Fruit fly (Drosophila melanogaster): ENCODE measurements around the gene Klp3A.

dm6 chrX:2619651-2620050 lies 15.8 kb upstream of the Klp3A start, which contains the start of the genes Tsp3A and Seipin:
- TF ChIP-seq CG17361 (GFP tag; IDR thresholded peaks at IDR 0.05) (peak; percentile 78), CG12219 (GFP tag; optimal IDR thresholded peaks at IDR 0.05) (peak; percentile 83), CTCF (GFP tag; optimal IDR thresholded peaks at IDR 0.05) (peak; percentile 39), nmo (GFP tag; optimal IDR thresholded peaks at IDR 0.05) (peak; percentile 80), jigr1 (GFP tag; IDR thresholded peaks at IDR 0.05) (0 out of 3 replicates have a peak, but pooled peaks have one; percentile 32), tio (GFP tag; optimal IDR thresholded peaks at IDR 0.05) (no peak), fd3F (GFP tag; optimal IDR thresholded peaks at IDR 0.05) (peak; percentile 77)

All from whole organism, embryonic.